Worm (Caenorhabditis elegans): Measurements from ENCODE around the gene C38D4.10.

C38D4.10 gene

ce11 chrIII:4814730-4815129 lies 32.4 kb downstream of the C38D4.10 start, which contains the start of gene arl-6:
TSS of gene arl-6 (minus strand) at chrIII:4814830.
- TF ChIP-seq ztf-1 (GFP tag; conservative IDR thresholded peaks at IDR 0.05): no peak

- no peak for TF ChIP-seq nhr-25 (tag; optimal IDR thresholded peaks at IDR 0.05)
- TF ChIP-seq C34F6.9 (tag; optimal IDR thresholded peaks at IDR 0.05): no peak
- no peak for TF ChIP-seq elt-1 (tag; optimal IDR thresholded peaks at IDR 0.05)
- no peak for TF ChIP-seq nhr-23 (tag; optimal IDR thresholded peaks at IDR 0.05)
- TF ChIP-seq snpc-4 (tag; optimal IDR thresholded peaks at IDR 0.05): no peak
- TF ChIP-seq R02D3.7 (tag; optimal IDR thresholded peaks at IDR 0.05): no peak
- no peak for TF ChIP-seq gmeb-1 (tag; optimal IDR thresholded peaks at IDR 0.05)
- no peak for TF ChIP-seq alr-1 (tag; optimal IDR thresholded peaks at IDR 0.05)
- no peak for TF ChIP-seq unc-39 (tag; optimal IDR thresholded peaks at IDR 0.05)
- TF ChIP-seq lin-13 (GFP tag; optimal IDR thresholded peaks at IDR 0.05): no peak
- TF ChIP-seq ztf-1 (GFP tag; conservative IDR thresholded peaks at IDR 0.05): no peak
Measured at ce11 chrIII:4817240-4817639, 34.9 kb downstream of the C38D4.10 start, which contains the start of gene F26A1.4. TSS of gene F26A1.4 (plus strand) at chrIII:4817540.

- TF ChIP-seq blmp-1 (tag; optimal IDR thresholded peaks at IDR 0.05; ENCODE audit: insufficient read depth) (no peak), zag-1 (tag; optimal IDR thresholded peaks at IDR 0.05) (no peak), nhr-25 (tag; optimal IDR thresholded peaks at IDR 0.05) (no peak), unc-39 (tag; optimal IDR thresholded peaks at IDR 0.05) (no peak)
Measured at ce11 chrIII:4819843-4820242, 37.5 kb downstream of the C38D4.10 start, which contains the start of gene F26A1.7. TSS of gene F26A1.7 (minus strand) at chrIII:4819943.

- TF ChIP-seq aly-2 (tag; optimal IDR thresholded peaks at IDR 0.05) (no peak), gmeb-1 (tag; optimal IDR thresholded peaks at IDR 0.05) (no peak), nhr-129 (tag; optimal IDR thresholded peaks at IDR 0.05) (no peak), alr-1 (tag; optimal IDR thresholded peaks at IDR 0.05) (no peak), ztf-11 (tag; optimal IDR thresholded peaks at IDR 0.05) (no peak), nhr-25 (tag; optimal IDR thresholded peaks at IDR 0.05) (no peak), unc-62 (GFP tag; optimal IDR thresholded peaks at IDR 0.05) (no peak), skn-1 (tag; optimal IDR thresholded peaks at IDR 0.05) (no peak), zag-1 (tag; optimal IDR thresholded peaks at IDR 0.05) (no peak), lin-11 (tag; optimal IDR thresholded peaks at IDR 0.05) (no peak), ZK546.5 (tag; optimal IDR thresholded peaks at IDR 0.05) (no peak), fos-1 (tag; optimal IDR thresholded peaks at IDR 0.05) (no peak), sma-9 (GFP tag; optimal IDR thresholded peaks at IDR 0.05) (no peak), sma-9 (tag; optimal IDR thresholded peaks at IDR 0.05) (no peak), C34F6.9 (tag; optimal IDR thresholded peaks at IDR 0.05) (no peak), crh-2 (tag; optimal IDR thresholded peaks at IDR 0.05) (no peak), nhr-21 (tag; optimal IDR thresholded peaks at IDR 0.05) (no peak), ceh-82 (tag; optimal IDR thresholded peaks at IDR 0.05) (no peak), nhr-6 (tag; optimal IDR thresholded peaks at IDR 0.05) (no peak), lin-39 (tag; optimal IDR thresholded peaks at IDR 0.05) (no peak)
Measured at ce11 chrIII:4822140-4822539, 39.8 kb downstream of the C38D4.10 start, which contains the start of gene F26A1.8. TSS of gene F26A1.8 (minus strand) at chrIII:4822240.

ce11 chrIII:4826606-4827005 lies 44.3 kb downstream of the C38D4.10 start, which contains the start of gene F26A1.3:
TSS of gene F26A1.3 (plus strand) at chrIII:4826906.
- no peak for TF ChIP-seq Y55F3AM.14 (GFP tag; optimal IDR thresholded peaks at IDR 0.05)
- no peak for TF ChIP-seq lin-39 (tag; optimal IDR thresholded peaks at IDR 0.05)
- TF ChIP-seq sma-9 (GFP tag; optimal IDR thresholded peaks at IDR 0.05): no peak
- no peak for TF ChIP-seq sma-9 (tag; optimal IDR thresholded peaks at IDR 0.05)
- no peak for TF ChIP-seq lin-11 (tag; optimal IDR thresholded peaks at IDR 0.05)
- TF ChIP-seq nhr-6 (tag; optimal IDR thresholded peaks at IDR 0.05): no peak
- no peak for TF ChIP-seq C34F6.9 (tag; optimal IDR thresholded peaks at IDR 0.05)
- TF ChIP-seq blmp-1 (tag; optimal IDR thresholded peaks at IDR 0.05; ENCODE audit: insufficient read depth): no peak
- no peak for TF ChIP-seq peb-1 (tag; optimal IDR thresholded peaks at IDR 0.05)
- TF ChIP-seq ceh-82 (tag; optimal IDR thresholded peaks at IDR 0.05): no peak
- no peak for TF ChIP-seq skn-1 (tag; optimal IDR thresholded peaks at IDR 0.05)
- no peak for TF ChIP-seq nhr-23 (tag; optimal IDR thresholded peaks at IDR 0.05)
- no peak for TF ChIP-seq ZK546.5 (tag; optimal IDR thresholded peaks at IDR 0.05)
- no peak for TF ChIP-seq unc-62 (GFP tag; optimal IDR thresholded peaks at IDR 0.05)
- TF ChIP-seq mbf-1 (tag; optimal IDR thresholded peaks at IDR 0.05): no peak
- no peak for TF ChIP-seq nhr-25 (tag; optimal IDR thresholded peaks at IDR 0.05)
- TF ChIP-seq mab-5 (tag; optimal IDR thresholded peaks at IDR 0.05): no peak
- TF ChIP-seq zag-1 (tag; optimal IDR thresholded peaks at IDR 0.05): no peak

- TF ChIP-seq ama-1 (optimal IDR thresholded peaks at IDR 0.05): no peak
Measured at ce11 chrIII:4829440-4829839, 47.1 kb downstream of the C38D4.10 start, which contains the start of gene F26A1.9. TSS of gene F26A1.9 (minus strand) at chrIII:4829540.

Measured in whole organism, L2 larva.